Worm (Caenorhabditis elegans): Measurements from ENCODE around the gene F57A8.6.

DNA sequence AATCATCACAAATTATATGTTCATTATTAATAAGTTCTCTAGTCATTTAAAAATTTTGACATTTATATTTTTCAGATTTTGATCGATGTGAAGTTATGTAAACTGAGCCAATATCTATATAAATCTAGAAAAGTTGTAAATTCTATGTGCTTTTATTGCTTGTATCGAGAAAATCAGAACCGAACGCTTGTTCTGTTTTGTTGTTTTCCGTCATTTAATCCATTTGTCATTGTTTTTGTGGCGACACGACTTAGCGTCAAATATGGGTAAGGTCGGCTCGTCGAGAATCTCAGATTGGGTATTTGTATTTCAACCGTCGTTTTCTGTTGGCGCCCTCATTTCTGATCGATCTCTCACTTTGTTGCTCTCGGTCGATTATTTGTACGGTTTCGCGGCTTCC, 40.6 kb upstream of the F57A8.6 start, which contains the start of gene cht-5:
- TF ChIP-seq F39B2.1 (GFP tag; IDR thresholded peaks at IDR 0.05) (no peak), F22D6.2 (tag; optimal IDR thresholded peaks at IDR 0.05) (no peak), madf-10 (tag; optimal IDR thresholded peaks at IDR 0.05) (no peak), F52B5.7 (tag; optimal IDR thresholded peaks at IDR 0.05) (no peak), ekl-4 (GFP tag; IDR thresholded peaks at IDR 0.05) (no peak), athp-1 (tag; optimal IDR thresholded peaks at IDR 0.05) (no peak), mel-28 (tag; optimal IDR thresholded peaks at IDR 0.05; ENCODE audit: borderline replicate concordance) (no peak), sea-2 (GFP tag; IDR thresholded peaks at IDR 0.05) (no peak), tlf-1 (GFP tag; optimal IDR thresholded peaks at IDR 0.05) (no peak), F49E8.2 (tag; optimal IDR thresholded peaks at IDR 0.05; ENCODE audit: insufficient read depth) (no peak), ama-1 (optimal IDR thresholded peaks at IDR 0.05) (no peak), ama-1 (GFP tag; optimal IDR thresholded peaks at IDR 0.05) (no peak), snpc-1.1 (tag; optimal IDR thresholded peaks at IDR 0.05; ENCODE audit: insufficient read depth) (no peak), hmg-20 (GFP tag; IDR thresholded peaks at IDR 0.05) (no peak), gei-17 (GFP tag; optimal IDR thresholded peaks at IDR 0.05) (no peak)

Data from whole organism, young adult.